Worm (Caenorhabditis elegans) whole organism, L4 larva: ENCODE data around the gene W09H1.3.

ENCODE experiments used
- F26F4.8 ChIP-seq: fragments of 200-800 bp; sonication (Bioruptor generic); conservative IDR thresholded peaks from 2 replicates; pipeline ENCODE4 v1.3.6; 2022; ENCODE audit warnings: missing genetic modification characterization, missing compliant biosample characterization
- F44E2.7 ChIP-seq: fragments of 200-800 bp; sonication (Bioruptor generic); IDR thresholded peaks from 2 replicates; pipeline ENCODE4 v2.1.2; 2022; ENCODE audit warnings: missing genetic modification characterization, missing compliant biosample characterization
- R02D3.7 ChIP-seq: fragments of 150-350 bp; sonication (generic microtip); optimal IDR thresholded peaks from 3 replicates; lab custom pipeline; 2014; ENCODE audit warnings: missing biosample characterization, missing genetic modification characterization
- Y105C5A.15 ChIP-seq: fragments of 200-800 bp; sonication (Bioruptor generic); IDR thresholded peaks from 2 replicates; pipeline ENCODE4 v1.3.6; 2022; ENCODE audit warnings: missing genetic modification characterization, missing compliant biosample characterization
- Y5F2A.4 ChIP-seq: fragments of 200-800 bp; sonication (Bioruptor generic); optimal IDR thresholded peaks from 2 replicates; lab custom pipeline; 2018; ENCODE audit warnings: mild to moderate bottlenecking, missing genetic modification characterization, missing compliant biosample characterization
- ZK337.2 ChIP-seq: fragments of 200-800 bp; sonication (Bioruptor generic); IDR thresholded peaks from 2 replicates; pipeline ENCODE4 v1.3.6; 2022; ENCODE audit warnings: missing genetic modification reagents, missing genetic modification characterization, missing compliant biosample characterization
- aha-1 ChIP-seq: fragments of 150-350 bp; peaks from one replicate; lab custom pipeline; 2014; ENCODE audit warnings: missing biosample characterization, missing genetic modification characterization
- aly-2 ChIP-seq: sonication (generic microtip); optimal IDR thresholded peaks from 2 replicates; lab custom pipeline; 2018; ENCODE audit warnings: missing biosample characterization, missing genetic modification characterization
- ces-1 ChIP-seq: fragments of 150-350 bp; sonication (generic microtip); optimal IDR thresholded peaks from 4 replicates; lab custom pipeline; 2014; ENCODE audit warnings: missing biosample characterization, missing genetic modification reagents, missing genetic modification characterization
- ctbp-1 ChIP-seq: fragments of 200-800 bp; sonication (Bioruptor generic); IDR thresholded peaks from 2 replicates; pipeline ENCODE4 v1.3.6; 2022; ENCODE audit warnings: missing genetic modification reagents, missing genetic modification characterization, missing compliant biosample characterization
- dmd-6 ChIP-seq: fragments of 200-800 bp; sonication (Bioruptor generic); IDR thresholded peaks from 2 replicates; pipeline ENCODE4 v1.3.6; 2022; ENCODE audit warnings: missing genetic modification reagents, missing genetic modification characterization, missing compliant biosample characterization
- dve-1 ChIP-seq: sonication (generic microtip); optimal IDR thresholded peaks from 2 replicates; lab custom pipeline; 2017; ENCODE audit warnings: antibody characterized with exemption, mild to moderate bottlenecking, missing genetic modification characterization, missing compliant biosample characterization; ENCODE audit not compliant: insufficient read depth
- egl-43 ChIP-seq: fragments of 200-800 bp; sonication (Bioruptor generic); IDR thresholded peaks from 2 replicates; pipeline ENCODE4 v1.3.6; 2022; ENCODE audit warnings: missing genetic modification reagents, missing genetic modification characterization, missing compliant biosample characterization
- gei-8 ChIP-seq: fragments of 200-800 bp; sonication (Bioruptor generic); optimal IDR thresholded peaks from 2 replicates; lab custom pipeline; 2018; ENCODE audit warnings: mild to moderate bottlenecking, missing genetic modification characterization, missing compliant biosample characterization
- hif-1 ChIP-seq, 2 experiments: sonication (generic microtip); optimal IDR thresholded peaks; 2 replicates each; lab custom pipeline; 2016 to 2017; ENCODE audit warnings: missing compliant biosample characterization in 2 of 2, missing genetic modification characterization in 2 of 2, missing genetic modification reagents in 2 of 2, missing genotype in 2 of 2, mild to moderate bottlenecking in 1 of 2
- hlh-11 ChIP-seq: fragments of 200-800 bp; sonication (Bioruptor generic); optimal IDR thresholded peaks from 2 replicates; lab custom pipeline; 2018; ENCODE audit warnings: mild to moderate bottlenecking, missing genetic modification characterization, missing compliant biosample characterization
- hlh-30 ChIP-seq: sonication (generic microtip); optimal IDR thresholded peaks from 2 replicates; lab custom pipeline; 2017; ENCODE audit warnings: antibody characterized with exemption, mild to moderate bottlenecking, missing genetic modification characterization, missing compliant biosample characterization; ENCODE audit not compliant: insufficient read depth
- lir-3 ChIP-seq: sonication (generic microtip); optimal IDR thresholded peaks from 2 replicates; lab custom pipeline; 2016; ENCODE audit warnings: mild to moderate bottlenecking, missing genetic modification characterization, missing compliant biosample characterization
- mep-1 ChIP-seq: fragments of 150-350 bp; sonication (generic microtip); optimal IDR thresholded peaks from 3 replicates; lab custom pipeline; 2014; ENCODE audit warnings: missing biosample characterization, missing genetic modification characterization
- mxl-3 ChIP-seq: fragments of 200-800 bp; sonication (Bioruptor generic); optimal IDR thresholded peaks from 2 replicates; lab custom pipeline; 2018; ENCODE audit warnings: mild to moderate bottlenecking, missing genetic modification characterization, missing compliant biosample characterization
- nhr-102 ChIP-seq: sonication (generic microtip); optimal IDR thresholded peaks from 2 replicates; lab custom pipeline; 2016; ENCODE audit warnings: mild to moderate bottlenecking, missing genetic modification characterization, moderate library complexity, missing compliant biosample characterization
- nhr-11 ChIP-seq: fragments of 150-350 bp; optimal IDR thresholded peaks from 2 replicates; lab custom pipeline; 2014; ENCODE audit warnings: missing biosample characterization, missing genetic modification characterization
- nhr-28 ChIP-seq: fragments of 150-350 bp; optimal IDR thresholded peaks from 2 replicates; lab custom pipeline; 2014; ENCODE audit warnings: missing biosample characterization, missing genetic modification characterization
- nhr-42 ChIP-seq: fragments of 200-800 bp; sonication (Bioruptor generic); IDR thresholded peaks from 2 replicates; pipeline ENCODE4 v1.3.6; 2022; ENCODE audit warnings: missing genetic modification characterization, missing compliant biosample characterization
- nhr-48 ChIP-seq: sonication (generic microtip); optimal IDR thresholded peaks from 2 replicates; lab custom pipeline; 2016; ENCODE audit warnings: mild to moderate bottlenecking, missing genetic modification characterization, missing compliant biosample characterization
- nhr-6 ChIP-seq: fragments of 150-350 bp; optimal IDR thresholded peaks from 2 replicates; lab custom pipeline; 2014; ENCODE audit warnings: missing biosample characterization, missing genetic modification characterization
- pha-4 ChIP-seq, 2 experiments: fragments of 150-350 bp in 1 of 2; fragments of 200-800 bp in 1 of 2; sonication (Bioruptor generic) in 1 of 2; IDR thresholded peaks in 1 of 2; optimal IDR thresholded peaks in 1 of 2; 2 replicates each; pipeline versions ENCODE4 v1.3.6 to Lab custom; 2014 to 2022; ENCODE audit warnings: missing genetic modification characterization in 2 of 2, missing genetic modification reagents in 2 of 2, missing biosample characterization in 1 of 2, missing compliant biosample characterization in 1 of 2
- snpc-4 ChIP-seq: fragments of 150-350 bp; optimal IDR thresholded peaks from 2 replicates; lab custom pipeline; 2014; ENCODE audit warnings: missing biosample characterization, missing genetic modification characterization
- spr-3 ChIP-seq: fragments of 200-800 bp; sonication (Bioruptor generic); optimal IDR thresholded peaks from 2 replicates; lab custom pipeline; 2018; ENCODE audit warnings: mild to moderate bottlenecking, missing genetic modification characterization, missing compliant biosample characterization
- tra-1 ChIP-seq: fragments of 200-800 bp; sonication (Bioruptor generic); IDR thresholded peaks from 2 replicates; pipeline ENCODE4 v1.3.6; 2022; ENCODE audit warnings: missing genetic modification reagents, missing genetic modification characterization, missing compliant biosample characterization
- unc-62 ChIP-seq, 3 experiments: fragments of 150-350 bp in 1 of 3; sonication (generic microtip); optimal IDR thresholded peaks in 2 of 3; peaks in 1 of 3; 1 replicate in 1 of 3; 2 replicates in 2 of 3; lab custom pipeline; 2014 to 2017; ENCODE audit warnings: missing biosample characterization in 3 of 3, missing genetic modification characterization in 3 of 3, missing genetic modification reagents in 3 of 3, missing genotype in 1 of 3
- zfp-2 ChIP-seq: sonication (generic microtip); optimal IDR thresholded peaks from 2 replicates; lab custom pipeline; 2016; ENCODE audit warnings: mild to moderate bottlenecking, missing genetic modification characterization, missing compliant biosample characterization
- ztf-7 ChIP-seq: fragments of 150-350 bp; optimal IDR thresholded peaks from 2 replicates; lab custom pipeline; 2014; ENCODE audit warnings: missing biosample characterization, missing genetic modification characterization

The W09H1.3 gene

ce11 chrII:13184129-13184528 lies at the start of gene W09H1.3:
W09H1.3 (plus strand) TSS chrII:13184429.
- TF ChIP-seq ces-1 (GFP tag; lab: Kevin White, UChicago): no peak
- TF ChIP-seq egl-43 (GFP tag; lab: Robert Waterston, UW): peak; percentile 44; the same call in 1 of the 2 replicates

DNA sequence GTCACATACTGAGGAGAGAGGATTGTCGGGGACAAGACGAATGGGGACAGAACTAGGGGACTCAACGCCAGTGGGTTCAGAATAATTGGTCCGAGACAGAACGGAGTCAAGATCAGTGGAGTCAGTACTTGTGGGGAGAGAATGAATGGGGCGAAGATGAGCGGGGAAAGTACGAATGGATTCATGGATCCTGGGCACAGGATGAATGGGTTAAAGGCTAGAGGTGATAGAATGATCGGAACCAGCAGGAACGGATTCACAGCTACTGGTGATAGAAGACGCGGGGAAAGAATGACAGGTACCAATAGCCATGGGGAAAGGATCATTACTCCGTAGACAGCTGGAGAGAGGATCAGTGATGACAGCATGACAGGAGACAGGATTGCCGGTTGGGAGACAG lies 44.7 kb upstream of the W09H1.3 start:
- no peak for TF ChIP-seq dve-1 (tag; lab: Kevin White, UChicago)
- TF ChIP-seq nhr-42 (GFP tag; lab: Robert Waterston, UW): 0 out of 2 replicates have a peak, but pooled peaks have one; percentile 7
- TF ChIP-seq mxl-3 (GFP tag; lab: Kevin White, UChicago): no peak
- peak in 1 of 2 experiments; percentile 68 for TF ChIP-seq unc-62 (GFP tag; optimal IDR thresholded peaks at IDR 0.05 in 1 of 2; lab: Kevin White, UChicago)
- TF ChIP-seq unc-62 (tag; optimal IDR thresholded peaks at IDR 0.05; lab: Kevin White, UChicago): no peak
- no peak for TF ChIP-seq aha-1 (tag; lab: Kevin White, UChicago)
- TF ChIP-seq Y5F2A.4 (GFP tag; lab: Kevin White, UChicago): no peak
- no peak for TF ChIP-seq nhr-11

DNA sequence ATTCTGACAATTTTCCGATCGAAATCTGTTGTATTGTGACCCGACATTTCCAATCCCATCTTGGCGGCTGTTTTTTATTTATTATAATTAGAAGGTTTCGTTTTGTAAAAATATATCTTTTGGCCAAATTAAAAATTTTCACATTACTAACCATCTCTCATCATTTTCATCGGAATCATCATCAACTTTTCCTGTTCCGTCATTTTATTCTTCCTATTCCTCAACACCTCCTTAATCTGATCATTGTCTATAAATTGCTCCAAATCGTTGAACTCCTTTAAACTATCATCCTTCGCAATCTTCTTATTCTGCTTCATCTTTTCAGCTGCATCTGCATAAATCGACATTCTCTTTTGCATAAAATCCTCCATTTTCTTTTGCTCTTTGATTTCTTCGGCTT lies 41.9 kb upstream of the W09H1.3 start:
- no peak for TF ChIP-seq R02D3.7
- no peak for TF ChIP-seq tra-1 (GFP tag; lab: Robert Waterston, UW)
- peak in 1 of 2 experiments; percentile 92 for TF ChIP-seq unc-62 (GFP tag; optimal IDR thresholded peaks at IDR 0.05 in 1 of 2; lab: Kevin White, UChicago)
- no peak for TF ChIP-seq unc-62 (tag; optimal IDR thresholded peaks at IDR 0.05; lab: Kevin White, UChicago)
- no peak for TF ChIP-seq ZK337.2 (GFP tag; lab: Robert Waterston, UW)
- TF ChIP-seq aly-2 (tag; lab: Kevin White, UChicago): no peak
- no peak for TF ChIP-seq nhr-6

- no peak for TF ChIP-seq zfp-2 (tag; lab: Kevin White, UChicago)
- TF ChIP-seq snpc-4 (tag; lab: Kevin White, UChicago): no peak
- no peak for TF ChIP-seq spr-3 (GFP tag; lab: Kevin White, UChicago)
- TF ChIP-seq Y105C5A.15 (GFP tag; lab: Robert Waterston, UW): no peak
- TF ChIP-seq nhr-48 (tag; lab: Kevin White, UChicago): peak; percentile 53
- no peak for TF ChIP-seq unc-62 (GFP tag; optimal IDR thresholded peaks at IDR 0.05 in 1 of 2; lab: Kevin White, UChicago)
- no peak for TF ChIP-seq unc-62 (tag; optimal IDR thresholded peaks at IDR 0.05; lab: Kevin White, UChicago)
- no peak for TF ChIP-seq F26F4.8 (GFP tag; lab: Robert Waterston, UW)
- no peak for TF ChIP-seq pha-4 (GFP tag; IDR thresholded peaks at IDR 0.05; lab: Robert Waterston, UW)
- TF ChIP-seq pha-4 (tag; optimal IDR thresholded peaks at IDR 0.05; lab: Kevin White, UChicago): no peak
- peak; percentile 20 for TF ChIP-seq hlh-30 (tag; lab: Kevin White, UChicago)
- TF ChIP-seq lir-3 (tag; lab: Kevin White, UChicago): no peak
- TF ChIP-seq nhr-28 (tag; lab: Kevin White, UChicago): peak; percentile 26
- TF ChIP-seq mxl-3 (GFP tag; lab: Kevin White, UChicago): peak; percentile 63
Measured at ce11 chrII:13145204-13145603, 39.0 kb upstream of the W09H1.3 start, which contains the start of gene mltn-1. mltn-1 (minus strand) TSS chrII:13145225.

DNA sequence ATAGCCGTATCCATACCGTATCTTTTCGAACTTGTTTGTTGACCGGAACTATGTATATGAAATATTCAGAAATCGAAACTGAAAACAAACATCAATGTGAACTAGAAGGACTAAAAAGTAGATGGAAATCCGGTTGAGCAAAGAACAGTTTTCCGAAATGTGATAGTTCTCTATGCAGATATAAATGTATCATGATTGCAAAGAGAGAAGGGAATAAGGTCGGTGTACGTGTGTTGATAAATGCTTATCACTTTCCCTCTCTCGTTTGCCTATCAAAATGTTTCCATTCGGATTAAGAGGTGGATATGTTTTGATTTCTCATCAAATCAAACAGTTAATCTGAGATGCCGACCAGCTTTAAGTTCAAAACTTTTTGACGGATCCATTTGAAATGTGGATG lies 36.0 kb upstream of the W09H1.3 start:
- no peak for TF ChIP-seq Y5F2A.4 (GFP tag; lab: Kevin White, UChicago)
- no peak for TF ChIP-seq mep-1 (tag; lab: Kevin White, UChicago)
- peak; percentile 30 for TF ChIP-seq nhr-28 (tag; lab: Kevin White, UChicago)
- peak; percentile 5 for TF ChIP-seq aha-1 (tag; lab: Kevin White, UChicago)

- TF ChIP-seq dmd-6 (GFP tag; lab: Robert Waterston, UW): 0 out of 2 replicates have a peak, but pooled peaks have one; percentile 18
- TF ChIP-seq gei-8 (GFP tag; lab: Kevin White, UChicago): no peak
- peak in 1 of 2 experiments; percentile 80 for TF ChIP-seq unc-62 (GFP tag; optimal IDR thresholded peaks at IDR 0.05 in 1 of 2; lab: Kevin White, UChicago)
- no peak for TF ChIP-seq unc-62 (tag; optimal IDR thresholded peaks at IDR 0.05; lab: Kevin White, UChicago)
- TF ChIP-seq ctbp-1 (GFP tag; lab: Robert Waterston, UW): no peak
- TF ChIP-seq hlh-30 (tag; lab: Kevin White, UChicago): peak; percentile 16
- no peak for TF ChIP-seq pha-4 (GFP tag; IDR thresholded peaks at IDR 0.05; lab: Robert Waterston, UW)
- no peak for TF ChIP-seq pha-4 (tag; optimal IDR thresholded peaks at IDR 0.05; lab: Kevin White, UChicago)
- TF ChIP-seq aha-1 (tag; lab: Kevin White, UChicago): peak; percentile 84
- TF ChIP-seq hlh-11 (tag; lab: Kevin White, UChicago): peak; percentile 29
- TF ChIP-seq nhr-102 (tag; lab: Kevin White, UChicago): no peak
- TF ChIP-seq F44E2.7: no peak
- no peak for TF ChIP-seq zfp-2 (tag; lab: Kevin White, UChicago)
- peak; percentile 12 for TF ChIP-seq mxl-3 (GFP tag; lab: Kevin White, UChicago)
- no peak for TF ChIP-seq spr-3 (GFP tag; lab: Kevin White, UChicago)
- no peak for TF ChIP-seq ztf-7 (tag; lab: Kevin White, UChicago)
- TF ChIP-seq nhr-28 (tag; lab: Kevin White, UChicago): peak; percentile 80
- no peak for TF ChIP-seq hif-1 (tag; optimal IDR thresholded peaks at IDR 0.05; lab: Kevin White, UChicago)
Measured at ce11 chrII:13149965-13150364, 34.3 kb upstream of the W09H1.3 start.
